Fruit fly (Drosophila melanogaster) whole organism, embryonic: Measurements from ENCODE around the gene Gyc88E.
A peak's percentile ranks its signal among the peaks of the same experiment; 100 is the strongest.

Source experiments
- ATbp ChIP-seq: fragments of 200-800 bp; sonication (Bioruptor generic); optimal IDR thresholded peaks from 2 replicates; lab custom pipeline; 2017; ENCODE audit warnings: missing biosample characterization, mild to moderate bottlenecking, missing genetic modification characterization, missing genetic modification reagents
- Atf6 ChIP-seq: fragments of 200-800 bp; sonication (Bioruptor generic); IDR thresholded peaks from 2 replicates; pipeline ENCODE4 v1.3.6; 2022; ENCODE audit warnings: missing biosample characterization, missing genetic modification characterization
- Awh ChIP-seq: fragments of 200-800 bp; sonication (Bioruptor generic); IDR thresholded peaks from 2 replicates; pipeline ENCODE4, ENCODE4 v1.3.6; 2022; ENCODE audit warnings: missing biosample characterization, missing genetic modification characterization
- Bteb2 ChIP-seq: fragments of 200-800 bp; sonication (Bioruptor generic); optimal IDR thresholded peaks from 2 replicates; lab custom pipeline; 2016; ENCODE audit warnings: missing biosample characterization, missing genetic modification characterization
- CG10321 ChIP-seq: fragments of 200-800 bp; sonication (Bioruptor generic); IDR thresholded peaks from 2 replicates; pipeline ENCODE4 v1.3.6; 2022; ENCODE audit warnings: missing biosample characterization, missing genetic modification characterization
- CG10462 ChIP-seq: fragments of 200-800 bp; sonication (Bioruptor generic); optimal IDR thresholded peaks from 2 replicates; lab custom pipeline; 2016; ENCODE audit warnings: missing biosample characterization, missing genetic modification characterization
- CG11085 ChIP-seq: fragments of 200-800 bp; sonication (Bioruptor generic); IDR thresholded peaks from 2 replicates; pipeline ENCODE4 v1.3.6; 2022; ENCODE audit warnings: missing biosample characterization, missing genetic modification characterization
- CG12659 ChIP-seq: fragments of 200-800 bp; sonication (Bioruptor generic); optimal IDR thresholded peaks from 3 replicates; lab custom pipeline; 2017; ENCODE audit warnings: mild to moderate bottlenecking, missing biosample characterization, missing genetic modification reagents, missing genetic modification characterization
- CG1647 ChIP-seq: fragments of 200-800 bp; sonication (Bioruptor generic); optimal IDR thresholded peaks from 3 replicates; lab custom pipeline; 2016; ENCODE audit warnings: missing biosample characterization, missing genetic modification characterization
- CG17829 ChIP-seq: fragments of 200-800 bp; optimal IDR thresholded peaks from 2 replicates; lab custom pipeline; 2019; ENCODE audit warnings: missing biosample characterization, mild to moderate bottlenecking, missing genetic modification characterization, moderate library complexity
- CG2116 ChIP-seq: fragments of 200-800 bp; sonication (Bioruptor generic); optimal IDR thresholded peaks from 3 replicates; lab custom pipeline; 2018; ENCODE audit warnings: missing biosample characterization, mild to moderate bottlenecking, missing genetic modification characterization
- CG31388 ChIP-seq: fragments of 200-800 bp; sonication (Bioruptor generic); optimal IDR thresholded peaks from 2 replicates; lab custom pipeline; 2016; ENCODE audit warnings: missing biosample characterization, missing genetic modification characterization
- CG6689 ChIP-seq: fragments of 200-800 bp; sonication (Bioruptor generic); IDR thresholded peaks from 2 replicates; pipeline ENCODE4 v1.3.6; 2022; ENCODE audit warnings: missing biosample characterization, missing genetic modification characterization
- CG7271 ChIP-seq: fragments of 200-800 bp; sonication (Bioruptor generic); optimal IDR thresholded peaks from 2 replicates; lab custom pipeline; 2018; ENCODE audit warnings: missing biosample characterization, mild to moderate bottlenecking, missing genetic modification characterization, moderate library complexity
- CG7839 ChIP-seq: fragments of 200-800 bp; sonication (Bioruptor generic); optimal IDR thresholded peaks from 3 replicates; lab custom pipeline; 2018; ENCODE audit warnings: missing biosample characterization, mild to moderate bottlenecking, missing genetic modification characterization, moderate library complexity
- CG7928 ChIP-seq: fragments of 200-800 bp; sonication (Bioruptor generic); optimal IDR thresholded peaks from 2 replicates; lab custom pipeline; 2017; ENCODE audit warnings: missing biosample characterization, mild to moderate bottlenecking, missing genetic modification characterization
- CG7963 ChIP-seq: fragments of 200-800 bp; sonication (Bioruptor generic); IDR thresholded peaks from 3 replicates; pipeline ENCODE4 v1.3.6; 2022; ENCODE audit warnings: missing biosample characterization, missing genetic modification characterization; ENCODE audit not compliant: partially characterized antibody
- CG8359 ChIP-seq: fragments of 200-800 bp; sonication (Bioruptor generic); optimal IDR thresholded peaks from 2 replicates; lab custom pipeline; 2017; ENCODE audit warnings: missing biosample characterization, mild to moderate bottlenecking, missing genetic modification characterization, borderline replicate concordance
- CG9437 ChIP-seq: fragments of 200-800 bp; sonication (Bioruptor generic); optimal IDR thresholded peaks from 2 replicates; lab custom pipeline; 2018; ENCODE audit warnings: missing biosample characterization, mild to moderate bottlenecking, missing genetic modification characterization
- CG9817 ChIP-seq: fragments of 200-800 bp; sonication (Bioruptor generic); optimal IDR thresholded peaks from 2 replicates; lab custom pipeline; 2018; ENCODE audit warnings: missing biosample characterization, mild to moderate bottlenecking, missing genetic modification characterization, moderate library complexity
- D19B ChIP-seq: fragments of 200-800 bp; sonication (Bioruptor generic); optimal IDR thresholded peaks from 2 replicates; lab custom pipeline; 2017; ENCODE audit warnings: missing biosample characterization, mild to moderate bottlenecking, missing genetic modification characterization
- Eip74EF ChIP-seq, 2 experiments: fragments of 200-800 bp in 1 of 2; fragments of >200 bp in 1 of 2; sonication (Bioruptor generic) in 1 of 2; optimal IDR thresholded peaks; 2 replicates each; lab custom pipeline; 2017 to 2019; ENCODE audit warnings: missing biosample characterization in 2 of 2, missing genetic modification characterization in 2 of 2, mild to moderate bottlenecking in 1 of 2, moderate library complexity in 1 of 2
- Fer3 ChIP-seq: fragments of 200-800 bp; sonication (Bioruptor generic); optimal IDR thresholded peaks from 2 replicates; lab custom pipeline; 2018; ENCODE audit warnings: missing biosample characterization, mild to moderate bottlenecking, missing genetic modification characterization, moderate library complexity
- HLH3B ChIP-seq: fragments of 200-800 bp; sonication (Bioruptor generic); IDR thresholded peaks from 2 replicates; pipeline ENCODE4 v1.3.6; 2022; ENCODE audit warnings: missing biosample characterization, missing genetic modification characterization
- HLH4C ChIP-seq: fragments of 200-800 bp; sonication (Bioruptor generic); IDR thresholded peaks from 3 replicates; pipeline ENCODE4 v1.3.6; 2022; ENCODE audit warnings: missing biosample characterization, missing genetic modification characterization; ENCODE audit not compliant: partially characterized antibody
- HLHmδ ChIP-seq: fragments of 200-800 bp; sonication (Bioruptor generic); optimal IDR thresholded peaks from 2 replicates; lab custom pipeline; 2018; ENCODE audit warnings: missing biosample characterization, mild to moderate bottlenecking, missing genetic modification characterization, moderate library complexity
- Hr39 ChIP-seq: fragments of >200 bp; optimal IDR thresholded peaks from 2 replicates; lab custom pipeline; 2017
- Lim3 ChIP-seq: fragments of 200-800 bp; sonication (Bioruptor generic); IDR thresholded peaks from 2 replicates; pipeline ENCODE4 v1.3.6; 2022; ENCODE audit warnings: missing biosample characterization, missing genetic modification characterization
- Mrtf ChIP-seq: fragments of 200-800 bp; sonication (Bioruptor generic); IDR thresholded peaks from 3 replicates; pipeline ENCODE4 v1.3.6; 2022; ENCODE audit warnings: missing biosample characterization, missing genetic modification characterization
- NFAT ChIP-seq: fragments of 200-800 bp; sonication (Bioruptor generic); IDR thresholded peaks from 2 replicates; pipeline ENCODE4 v1.3.6; 2022; ENCODE audit warnings: missing biosample characterization, missing genetic modification characterization
- Spps ChIP-seq: fragments of 200-800 bp; sonication (Bioruptor generic); optimal IDR thresholded peaks from 2 replicates; lab custom pipeline; 2018; ENCODE audit warnings: missing biosample characterization, mild to moderate bottlenecking, missing genetic modification characterization
- Tbp ChIP-seq: fragments of >200 bp; optimal IDR thresholded peaks from 2 replicates; lab custom pipeline; 2018; ENCODE audit warnings: missing biosample characterization, missing genetic modification characterization
- aop ChIP-seq: fragments of 200-800 bp; sonication (Bioruptor generic); IDR thresholded peaks from 2 replicates; pipeline ENCODE4 v1.3.6; 2022; ENCODE audit warnings: missing biosample characterization, missing genetic modification characterization
- bab2 ChIP-seq: fragments of 200-800 bp; sonication (Bioruptor generic); optimal IDR thresholded peaks from 2 replicates; lab custom pipeline; 2016; ENCODE audit warnings: missing biosample characterization, missing genetic modification characterization
- bcd ChIP-seq: fragments of 200-800 bp; sonication (Bioruptor generic); optimal IDR thresholded peaks from 2 replicates; lab custom pipeline; 2017; ENCODE audit warnings: missing biosample characterization, mild to moderate bottlenecking, missing genetic modification characterization
- cg ChIP-seq: fragments of 200-800 bp; sonication (Bioruptor generic); optimal IDR thresholded peaks from 3 replicates; lab custom pipeline; 2019; ENCODE audit warnings: missing biosample characterization, mild to moderate bottlenecking, missing genetic modification characterization, moderate library complexity
- chif ChIP-seq, 2 experiments: fragments of 200-800 bp; sonication (Bioruptor generic); optimal IDR thresholded peaks; 3 replicates each; lab custom pipeline; 2016; ENCODE audit warnings: missing biosample characterization in 2 of 2, missing genetic modification characterization in 2 of 2
- disco-r ChIP-seq: fragments of 200-800 bp; sonication (Bioruptor generic); optimal IDR thresholded peaks from 2 replicates; lab custom pipeline; 2016; ENCODE audit warnings: missing biosample characterization, missing genetic modification characterization
- fd3F ChIP-seq: fragments of 200-800 bp; sonication (Bioruptor generic); optimal IDR thresholded peaks from 2 replicates; lab custom pipeline; 2018; ENCODE audit warnings: missing biosample characterization, mild to moderate bottlenecking, missing genetic modification characterization, moderate library complexity
- gem ChIP-seq: fragments of 200-800 bp; sonication (Bioruptor generic); optimal IDR thresholded peaks from 2 replicates; lab custom pipeline; 2019; ENCODE audit warnings: missing biosample characterization, mild to moderate bottlenecking, missing genetic modification characterization, moderate library complexity
- kni ChIP-seq: fragments of 200-800 bp; sonication (Bioruptor generic); optimal IDR thresholded peaks from 3 replicates; lab custom pipeline; 2017; ENCODE audit warnings: mild to moderate bottlenecking, missing biosample characterization, missing genetic modification reagents, missing genetic modification characterization
- pan ChIP-seq, 4 experiments: fragments of >200 bp in 3 of 4; fragments of 200-800 bp in 1 of 4; sonication (Bioruptor generic) in 1 of 4; optimal IDR thresholded peaks in 3 of 4; IDR thresholded peaks in 1 of 4; 2 replicates each; pipeline versions ENCODE4 v1.3.6 to Lab custom; 2017 to 2022; ENCODE audit warnings: missing biosample characterization in 2 of 4, missing genetic modification characterization in 2 of 4, mixed read lengths in 1 of 4
- ranshi ChIP-seq: fragments of 200-800 bp; sonication (Bioruptor generic); IDR thresholded peaks from 2 replicates; pipeline ENCODE4 v1.3.6; 2022; ENCODE audit warnings: missing biosample characterization, missing genetic modification characterization
- rib ChIP-seq: fragments of 200-800 bp; sonication (Bioruptor generic); IDR thresholded peaks from 2 replicates; pipeline ENCODE4 v1.3.6; 2022; ENCODE audit warnings: missing biosample characterization, missing genetic modification characterization
- salm ChIP-seq: fragments of 200-800 bp; sonication (Bioruptor generic); optimal IDR thresholded peaks from 2 replicates; lab custom pipeline; 2018; ENCODE audit warnings: missing biosample characterization, mild to moderate bottlenecking, missing genetic modification characterization
- sim ChIP-seq: fragments of 200-800 bp; sonication (Bioruptor generic); IDR thresholded peaks from 2 replicates; pipeline ENCODE4 v1.3.6; 2022; ENCODE audit warnings: missing biosample characterization, missing genetic modification characterization
- sna ChIP-seq: fragments of 200-800 bp; sonication (Bioruptor generic); IDR thresholded peaks from 2 replicates; pipeline ENCODE4 v1.3.6; 2022; ENCODE audit warnings: missing biosample characterization, missing genetic modification characterization; ENCODE audit not compliant: partially characterized antibody
- sob ChIP-seq: fragments of 200-800 bp; sonication (Bioruptor generic); IDR thresholded peaks from 2 replicates; pipeline ENCODE4 v1.3.6; 2022; ENCODE audit warnings: missing biosample characterization, missing genetic modification characterization
- ssp ChIP-seq: fragments of 200-800 bp; sonication (Bioruptor generic); IDR thresholded peaks from 2 replicates; pipeline ENCODE4 v1.3.6; 2022; ENCODE audit warnings: missing biosample characterization, missing genetic modification characterization
- tin ChIP-seq: fragments of 200-800 bp; sonication (Bioruptor generic); optimal IDR thresholded peaks from 3 replicates; lab custom pipeline; 2016; ENCODE audit warnings: missing biosample characterization, missing genetic modification characterization
- tx ChIP-seq: fragments of 200-800 bp; sonication (Bioruptor generic); optimal IDR thresholded peaks from 2 replicates; lab custom pipeline; 2016; ENCODE audit warnings: missing biosample characterization, missing genetic modification characterization

The Gyc88E gene

dm6 chr3R:15131677-15132076 lies 18.5 kb upstream of the Gyc88E start, which contains the start of gene CG42788 (continued):
- peak; percentile 4 for TF ChIP-seq CG7928
- no peak for TF ChIP-seq Awh (GFP tag; lab: Robert Waterston, UW)
- TF ChIP-seq CG31388 (GFP tag; lab: Kevin White, UChicago), result no peak
- no peak for TF ChIP-seq CG7271 (tag; lab: Kevin White, UChicago)
- peak; percentile 71 for TF ChIP-seq Tbp
- no peak for TF ChIP-seq sob
- TF ChIP-seq NFAT (GFP tag; lab: Robert Waterston, UW), result no peak
- no peak for TF ChIP-seq ssp (GFP tag; lab: Robert Waterston, UW)
- peak; percentile 60 for TF ChIP-seq kni (GFP tag; lab: Kevin White, UChicago)
- TF ChIP-seq Atf6 (GFP tag; lab: Robert Waterston, UW), result no peak
- TF ChIP-seq Bteb2 (GFP tag; lab: Kevin White, UChicago), result peak; percentile 75
- TF ChIP-seq salm (tag; lab: Kevin White, UChicago), result peak; percentile 44
- no peak for TF ChIP-seq Mrtf (GFP tag; lab: Robert Waterston, UW)
- TF ChIP-seq chif (GFP tag; optimal IDR thresholded peaks at IDR 0.05; lab: Kevin White, UChicago), result peak in 1 of 2 experiments; percentile 36
- peak; percentile 89 for TF ChIP-seq CG2116 (GFP tag; lab: Kevin White, UChicago)
- peak; percentile 39 for TF ChIP-seq CG9437 (GFP tag; lab: Kevin White, UChicago)
- TF ChIP-seq ranshi (GFP tag; lab: Robert Waterston, UW), result no peak
- peak; percentile 97 for TF ChIP-seq ATbp (GFP tag; lab: Kevin White, UChicago)
- no peak for TF ChIP-seq pan (optimal IDR thresholded peaks at IDR 0.05; lab: Kevin White, UChicago)
- TF ChIP-seq pan (GFP tag; optimal IDR thresholded peaks at IDR 0.05 in 1 of 2, IDR thresholded peaks at IDR 0.05 in 1 of 2), result no peak
- TF ChIP-seq CG7963 (GFP tag; lab: Robert Waterston, UW), result no peak
- TF ChIP-seq rib (GFP tag; lab: Robert Waterston, UW), result no peak
- TF ChIP-seq D19B, result no peak
- TF ChIP-seq HLH3B, result no peak
- peak; percentile 94 for TF ChIP-seq cg (GFP tag; lab: Kevin White, UChicago)
- TF ChIP-seq CG11085 (GFP tag; lab: Robert Waterston, UW), result no peak
- TF ChIP-seq bab2 (GFP tag; lab: Kevin White, UChicago), result peak; percentile 29
- no peak for TF ChIP-seq Lim3
- peak; percentile 95 for TF ChIP-seq CG12659
- TF ChIP-seq CG8359 (GFP tag; lab: Kevin White, UChicago), result peak; percentile 11
- peak; percentile 70 for TF ChIP-seq CG1647 (GFP tag; lab: Kevin White, UChicago)
- TF ChIP-seq CG10321, result no peak
- peak; percentile 38 for TF ChIP-seq disco-r (GFP tag; lab: Kevin White, UChicago)
- TF ChIP-seq CG6689 (GFP tag; lab: Robert Waterston, UW), result no peak
- TF ChIP-seq sna (GFP tag; lab: Robert Waterston, UW), result no peak
- no peak for TF ChIP-seq aop
- no peak for TF ChIP-seq tin
- TF ChIP-seq Spps (tag; lab: Kevin White, UChicago), result peak; percentile 11
- peak; percentile 48 for TF ChIP-seq HLHmδ (GFP tag; lab: Kevin White, UChicago)
- peak; percentile 57 for TF ChIP-seq CG17829 (tag; lab: Kevin White, UChicago)
- no peak for TF ChIP-seq Hr39 (lab: Kevin White, UChicago)
- peak; percentile 42 for TF ChIP-seq Fer3
- peak; percentile 52 for TF ChIP-seq CG7839 (tag; lab: Kevin White, UChicago)
- TF ChIP-seq CG10462 (GFP tag; lab: Kevin White, UChicago), result peak; percentile 84
- peak; percentile 55 for TF ChIP-seq tx (GFP tag; lab: Kevin White, UChicago)
- TF ChIP-seq Eip74EF (GFP tag; optimal IDR thresholded peaks at IDR 0.05; lab: Kevin White, UChicago), result peak in 1 of 2 experiments; percentile 80
- no peak for TF ChIP-seq sim
- peak; percentile 10 for TF ChIP-seq bcd (GFP tag; lab: Kevin White, UChicago)
- TF ChIP-seq fd3F, result peak; percentile 12
- TF ChIP-seq gem (tag; lab: Kevin White, UChicago), result peak; percentile 78
- no peak for TF ChIP-seq HLH4C (GFP tag; lab: Robert Waterston, UW)
- peak; percentile 10 for TF ChIP-seq CG9817 (tag; lab: Kevin White, UChicago)
